Worm (Caenorhabditis elegans): Measurements from ENCODE around the gene Y61A9LA.4.
"Not testable (repeated sequence)": the region's sequence is repeated elsewhere in the genome, so short reads cannot be mapped to it uniquely, and the experiment has no call there.

DNA sequence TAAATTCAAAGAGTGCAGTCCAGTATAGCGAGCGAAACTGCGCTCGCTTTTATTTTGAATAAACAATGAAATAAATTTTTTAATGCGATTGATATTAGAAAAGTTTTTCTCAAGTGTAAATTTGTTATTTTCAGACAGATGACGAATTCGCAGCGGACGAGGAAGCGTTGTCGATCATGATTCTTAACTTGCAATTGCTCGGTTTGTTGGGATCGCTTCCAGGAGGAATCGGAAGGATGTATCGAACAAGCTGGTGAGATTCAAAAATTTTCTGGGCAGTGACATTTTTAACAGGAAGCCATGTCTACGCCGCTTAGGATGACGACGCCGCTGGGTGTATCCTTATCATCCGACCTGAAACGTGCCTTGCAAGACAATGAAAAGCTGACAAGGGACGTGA, 7.0 kb upstream of the Y61A9LA.4 start, which contains the start of gene Y61A9LA.12:
- not testable (repeated sequence) for TF ChIP-seq pha-4 (tag; optimal IDR thresholded peaks at IDR 0.05); hmg-11 (tag; optimal IDR thresholded peaks at IDR 0.05); nhr-25 (tag; optimal IDR thresholded peaks at IDR 0.05); skn-1 (tag; optimal IDR thresholded peaks at IDR 0.05); ztf-11 (tag; optimal IDR thresholded peaks at IDR 0.05); ceh-28 (tag; optimal IDR thresholded peaks at IDR 0.05); snpc-4 (tag; optimal IDR thresholded peaks at IDR 0.05); elt-3 (tag; optimal IDR thresholded peaks at IDR 0.05); fos-1 (tag; optimal IDR thresholded peaks at IDR 0.05); zag-1 (tag; optimal IDR thresholded peaks at IDR 0.05); elt-2 (tag; optimal IDR thresholded peaks at IDR 0.05); nhr-12 (tag; optimal IDR thresholded peaks at IDR 0.05); fkh-10 (GFP tag; optimal IDR thresholded peaks at IDR 0.05); fkh-2 (tag; optimal IDR thresholded peaks at IDR 0.05)

Measured in whole organism, L3 larva.